Worm (Caenorhabditis elegans) whole organism, midembryonic: ENCODE results near the gene rde-4.

Experiments
- flt-1 ChIP-seq: fragments of 200-800 bp; sonication (Bioruptor generic); IDR thresholded peaks from 2 replicates; pipeline ENCODE4 v1.3.6; 2022; ENCODE audit warnings: missing genetic modification characterization, missing compliant biosample characterization
- klf-2 ChIP-seq: fragments of 200-800 bp; sonication (Bioruptor generic); conservative IDR thresholded peaks from 2 replicates; pipeline ENCODE4 v1.3.6; 2022; ENCODE audit warnings: missing genetic modification reagents, missing genetic modification characterization, missing compliant biosample characterization
- med-1 ChIP-seq: sonication (generic microtip); optimal IDR thresholded peaks from 2 replicates; lab custom pipeline; 2017; ENCODE audit warnings: missing genetic modification characterization, mild to moderate bottlenecking, missing compliant biosample characterization, antibody characterized with exemption, missing genetic modification reagents; ENCODE audit not compliant: insufficient read depth
- ref-1 ChIP-seq: fragments of 200-800 bp; sonication (Bioruptor generic); conservative IDR thresholded peaks from 2 replicates; pipeline ENCODE4 v1.3.6; 2022; ENCODE audit warnings: missing genetic modification reagents, missing genetic modification characterization, missing compliant biosample characterization

ce11 chrIII:10215882-10216281, 2.6 kb downstream of the rde-4 start:
- TF ChIP-seq flt-1: no peak
- TF ChIP-seq med-1: no peak
- no peak for TF ChIP-seq klf-2 (GFP tag; lab: Robert Waterston, UW)
- TF ChIP-seq ref-1 (GFP tag; lab: Robert Waterston, UW): no peak
